Worm (Caenorhabditis elegans) whole organism, L2 larva: ENCODE measurements around the gene tat-3.
A peak's percentile ranks its signal among the peaks of the same experiment; 100 is the strongest.

Experiments used
- F13H6.1 ChIP-seq: sonication (generic microtip); optimal IDR thresholded peaks from 2 replicates; lab custom pipeline; 2016; ENCODE audit warnings: missing genetic modification characterization, missing compliant biosample characterization
- Y55F3AM.14 ChIP-seq: fragments of 200-800 bp; sonication (Bioruptor generic); optimal IDR thresholded peaks from 2 replicates; lab custom pipeline; 2018; ENCODE audit warnings: mild to moderate bottlenecking, missing genetic modification characterization, missing compliant biosample characterization
- ZK546.5 ChIP-seq: sonication (generic microtip); optimal IDR thresholded peaks from 2 replicates; lab custom pipeline; 2017; ENCODE audit warnings: missing biosample characterization, missing genetic modification characterization
- alr-1 ChIP-seq: fragments of 150-350 bp; optimal IDR thresholded peaks from 2 replicates; lab custom pipeline; 2014; ENCODE audit warnings: missing biosample characterization, missing genetic modification characterization
- aly-2 ChIP-seq: fragments of 150-350 bp; optimal IDR thresholded peaks from 2 replicates; lab custom pipeline; 2014; ENCODE audit warnings: missing biosample characterization, missing genetic modification characterization
- ama-1 ChIP-seq: fragments of 150-350 bp; optimal IDR thresholded peaks from 2 replicates; lab custom pipeline; 2018; ENCODE audit warnings: inconsistent platforms
- blmp-1 ChIP-seq: sonication (generic microtip); optimal IDR thresholded peaks from 2 replicates; lab custom pipeline; 2017; ENCODE audit warnings: missing genetic modification characterization, mild to moderate bottlenecking, missing compliant biosample characterization, antibody characterized with exemption, moderate library complexity; ENCODE audit not compliant: insufficient read depth
- ceh-16 ChIP-seq: fragments of 150-350 bp; optimal IDR thresholded peaks from 2 replicates; lab custom pipeline; 2014; ENCODE audit warnings: missing biosample characterization, missing genetic modification characterization
- ceh-82 ChIP-seq: fragments of 150-350 bp; optimal IDR thresholded peaks from 2 replicates; lab custom pipeline; 2014; ENCODE audit warnings: missing biosample characterization, missing genetic modification characterization
- crh-2 ChIP-seq: sonication (generic microtip); optimal IDR thresholded peaks from 2 replicates; lab custom pipeline; 2017; ENCODE audit warnings: missing biosample characterization, missing genetic modification characterization
- dmd-4 ChIP-seq: sonication (generic microtip); optimal IDR thresholded peaks from 2 replicates; lab custom pipeline; 2017; ENCODE audit warnings: missing biosample characterization, missing genetic modification characterization
- egl-27 ChIP-seq: sonication (generic microtip); optimal IDR thresholded peaks from 3 replicates; lab custom pipeline; 2017; ENCODE audit warnings: missing biosample characterization, missing genetic modification reagents, missing genetic modification characterization
- elt-1 ChIP-seq: fragments of 150-350 bp; optimal IDR thresholded peaks from 2 replicates; lab custom pipeline; 2014; ENCODE audit warnings: missing biosample characterization, missing genetic modification characterization
- fos-1 ChIP-seq: fragments of 150-350 bp; optimal IDR thresholded peaks from 2 replicates; lab custom pipeline; 2014; ENCODE audit warnings: missing biosample characterization, missing genetic modification characterization
- gmeb-1 ChIP-seq: fragments of 150-350 bp; optimal IDR thresholded peaks from 2 replicates; lab custom pipeline; 2014; ENCODE audit warnings: missing biosample characterization, missing genetic modification characterization
- lin-11 ChIP-seq: fragments of 150-350 bp; sonication (generic microtip); optimal IDR thresholded peaks from 2 replicates; lab custom pipeline; 2014; ENCODE audit warnings: missing biosample characterization, missing genetic modification characterization, inconsistent platforms, mixed read lengths
- lin-13 ChIP-seq: fragments of 150-350 bp; optimal IDR thresholded peaks from 2 replicates; lab custom pipeline; 2014; ENCODE audit warnings: missing biosample characterization, missing genetic modification reagents, missing genetic modification characterization
- lsy-2 ChIP-seq, 2 experiments: fragments of 150-350 bp in 1 of 2; sonication (generic microtip) in 1 of 2; optimal IDR thresholded peaks; 2 replicates each; lab custom pipeline; 2014 to 2017; ENCODE audit warnings: missing biosample characterization in 2 of 2, missing genetic modification characterization in 2 of 2
- mab-5 ChIP-seq: fragments of 150-350 bp; optimal IDR thresholded peaks from 2 replicates; lab custom pipeline; 2014; ENCODE audit warnings: missing biosample characterization, missing genetic modification characterization
- mdl-1 ChIP-seq, 2 experiments: fragments of 150-350 bp in 1 of 2; sonication (generic microtip) in 1 of 2; optimal IDR thresholded peaks; 2 replicates each; lab custom pipeline; 2017; ENCODE audit warnings: missing biosample characterization in 2 of 2, missing genetic modification characterization in 2 of 2
- nhr-11 ChIP-seq: fragments of 150-350 bp; optimal IDR thresholded peaks from 2 replicates; lab custom pipeline; 2014; ENCODE audit warnings: missing biosample characterization, missing genetic modification characterization
- nhr-129 ChIP-seq: fragments of 150-350 bp; optimal IDR thresholded peaks from 2 replicates; lab custom pipeline; 2014; ENCODE audit warnings: missing biosample characterization, missing genetic modification characterization
- nhr-21 ChIP-seq: fragments of 150-350 bp; optimal IDR thresholded peaks from 2 replicates; lab custom pipeline; 2014; ENCODE audit warnings: missing biosample characterization, missing genetic modification characterization
- nhr-25 ChIP-seq: fragments of 150-350 bp; sonication (generic microtip); optimal IDR thresholded peaks from 3 replicates; lab custom pipeline; 2014; ENCODE audit warnings: missing biosample characterization, missing genetic modification characterization
- nhr-6 ChIP-seq: fragments of 150-350 bp; optimal IDR thresholded peaks from 2 replicates; lab custom pipeline; 2014; ENCODE audit warnings: missing biosample characterization, missing genetic modification characterization
- nhr-77 ChIP-seq: fragments of 150-350 bp; optimal IDR thresholded peaks from 2 replicates; lab custom pipeline; 2014; ENCODE audit warnings: missing biosample characterization, missing genetic modification characterization
- peb-1 ChIP-seq: fragments of 150-350 bp; optimal IDR thresholded peaks from 2 replicates; lab custom pipeline; 2014; ENCODE audit warnings: missing biosample characterization, missing genetic modification characterization
- sem-4 ChIP-seq: fragments of 150-350 bp; optimal IDR thresholded peaks from 2 replicates; lab custom pipeline; 2014; ENCODE audit warnings: missing biosample characterization, missing genetic modification reagents, missing genetic modification characterization
- skn-1 ChIP-seq: sonication (generic microtip); optimal IDR thresholded peaks from 2 replicates; lab custom pipeline; 2017; ENCODE audit warnings: missing biosample characterization, missing genetic modification characterization
- sma-3 ChIP-seq: sonication (generic microtip); optimal IDR thresholded peaks from 2 replicates; lab custom pipeline; 2016; ENCODE audit warnings: missing genetic modification reagents, missing genetic modification characterization, missing compliant biosample characterization
- sma-9 ChIP-seq, 2 experiments: fragments of 150-350 bp in 1 of 2; sonication (generic microtip) in 1 of 2; optimal IDR thresholded peaks; 2 replicates each; lab custom pipeline; 2014 to 2016; ENCODE audit warnings: missing genetic modification characterization in 2 of 2, mild to moderate bottlenecking in 1 of 2, missing biosample characterization in 1 of 2, missing compliant biosample characterization in 1 of 2, missing genetic modification reagents in 1 of 2, moderate library complexity in 1 of 2
- unc-39 ChIP-seq: fragments of 150-350 bp; optimal IDR thresholded peaks from 2 replicates; lab custom pipeline; 2014; ENCODE audit warnings: missing biosample characterization, missing genetic modification characterization
- unc-55 ChIP-seq: fragments of 150-350 bp; sonication (generic microtip); optimal IDR thresholded peaks from 3 replicates; lab custom pipeline; 2014; ENCODE audit warnings: missing biosample characterization, missing genetic modification reagents, missing genetic modification characterization
- unc-62 ChIP-seq: fragments of 150-350 bp; optimal IDR thresholded peaks from 2 replicates; lab custom pipeline; 2014; ENCODE audit warnings: missing biosample characterization, missing genetic modification reagents, missing genetic modification characterization
- ztf-1 ChIP-seq: fragments of 200-800 bp; sonication (Bioruptor generic); conservative IDR thresholded peaks from 2 replicates; pipeline ENCODE4 v1.3.6; 2022; ENCODE audit warnings: missing genetic modification characterization, missing compliant biosample characterization
- ztf-11 ChIP-seq: sonication (generic microtip); optimal IDR thresholded peaks from 2 replicates; lab custom pipeline; 2017; ENCODE audit warnings: missing biosample characterization, missing genetic modification characterization
- ztf-4 ChIP-seq: fragments of 150-350 bp; optimal IDR thresholded peaks from 2 replicates; lab custom pipeline; 2014; ENCODE audit warnings: missing biosample characterization, missing genetic modification characterization

The tat-3 gene

DNA sequence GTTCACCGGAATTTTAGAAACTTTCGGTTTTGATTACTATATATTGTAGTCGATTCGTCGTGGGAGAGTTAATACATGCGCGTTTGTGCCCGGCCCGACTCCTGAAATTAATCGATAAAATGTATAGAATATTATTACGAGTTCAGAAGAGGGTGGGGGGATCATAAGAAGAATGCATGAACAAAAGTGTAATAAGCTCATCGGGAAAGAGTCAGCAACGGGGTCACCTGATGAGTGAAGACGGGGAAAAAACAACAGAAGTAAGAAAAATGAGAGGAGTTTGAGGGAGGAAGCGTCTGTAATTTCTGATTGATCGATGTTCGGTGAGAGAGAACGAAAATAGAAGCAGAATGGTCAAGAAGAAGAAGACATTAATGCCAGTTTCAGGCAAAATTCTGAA is 14.4 kb downstream of the tat-3 start, which contains the start of gene W09D10.4:
W09D10.4 (minus strand) TSS at position 101 of the 400 bp plus-strand sequence.
- TF ChIP-seq nhr-129 (tag; lab: Kevin White, UChicago) = peak; percentile 10
- TF ChIP-seq sma-9 (GFP tag; optimal IDR thresholded peaks at IDR 0.05; lab: Kevin White, UChicago) = peak; percentile 32
- TF ChIP-seq sma-9 (tag; optimal IDR thresholded peaks at IDR 0.05; lab: Kevin White, UChicago) = no peak
- TF ChIP-seq F13H6.1 = peak; percentile 20
- TF ChIP-seq crh-2 = no peak

DNA sequence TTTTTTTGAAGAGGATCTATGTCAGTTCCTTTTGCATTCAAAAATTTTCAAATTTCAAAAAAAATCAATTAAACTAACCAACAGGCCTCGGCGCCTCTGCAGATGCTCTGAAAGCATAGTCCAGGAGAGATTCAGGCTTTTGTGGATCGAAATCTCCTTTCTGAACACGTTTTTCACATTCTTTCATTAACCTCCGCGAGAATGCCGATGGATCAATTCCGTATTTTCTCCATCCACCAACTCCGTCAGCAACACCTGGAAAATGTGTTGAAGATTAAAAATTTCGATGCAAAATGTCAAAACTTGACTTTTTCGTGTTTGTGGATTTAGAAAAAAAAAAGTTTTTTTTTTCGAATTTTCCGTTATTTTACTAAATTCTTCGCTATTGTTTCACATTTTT is 16.0 kb downstream of the tat-3 start:
- TF ChIP-seq ztf-1 (GFP tag; lab: Robert Waterston, UW) (no peak), nhr-25 (tag; lab: Kevin White, UChicago) (no peak), blmp-1 (no peak), unc-55 (GFP tag; lab: Kevin White, UChicago) (no peak), nhr-129 (tag; lab: Kevin White, UChicago) (no peak), egl-27 (tag; lab: Kevin White, UChicago) (no peak), dmd-4 (tag; lab: Kevin White, UChicago) (no peak), Y55F3AM.14 (GFP tag; lab: Kevin White, UChicago) (no peak), lin-11 (no peak), sma-9 (GFP tag; optimal IDR thresholded peaks at IDR 0.05; lab: Kevin White, UChicago) (no peak), sma-9 (tag; optimal IDR thresholded peaks at IDR 0.05; lab: Kevin White, UChicago) (no peak), lsy-2 (tag; optimal IDR thresholded peaks at IDR 0.05; lab: Kevin White, UChicago) (no peak)

DNA sequence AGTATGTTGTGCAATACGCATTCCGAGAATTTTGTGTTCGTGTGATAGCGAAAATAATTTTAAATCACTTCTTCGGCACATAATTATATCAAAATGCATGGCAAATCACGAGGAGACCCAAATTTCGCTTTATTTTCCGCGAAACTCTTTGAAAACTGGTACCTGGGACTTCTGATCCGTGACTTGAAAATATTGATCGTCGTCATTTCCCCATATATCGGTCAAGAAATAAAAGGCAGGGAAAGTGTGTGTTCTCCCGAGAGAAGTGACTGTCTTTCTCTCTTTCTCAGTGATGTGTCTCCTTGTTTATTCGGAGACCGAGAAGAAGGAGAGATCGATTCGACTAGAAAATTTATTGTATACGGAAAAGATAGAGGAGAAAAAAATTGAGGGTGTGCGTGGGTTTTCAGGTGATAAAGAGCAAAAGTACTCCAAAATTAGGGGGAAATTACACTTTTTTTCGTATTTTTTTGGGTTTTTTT is 19.3 kb downstream of the tat-3 start, which contains the start of gene W09D10.5:
W09D10.5 (minus strand) TSS at position 345 of the 482 bp plus-strand sequence.
- TF ChIP-seq nhr-129 (tag; lab: Kevin White, UChicago) = peak; percentile 26
- TF ChIP-seq lin-13 (GFP tag; lab: Kevin White, UChicago) = no peak
- TF ChIP-seq alr-1 (tag; lab: Kevin White, UChicago) = no peak
- no peak for TF ChIP-seq sem-4
- no peak for TF ChIP-seq unc-39 (tag; lab: Kevin White, UChicago)
- no peak for TF ChIP-seq unc-62
- TF ChIP-seq ztf-11 = no peak
- peak; percentile 16 for TF ChIP-seq ama-1
- TF ChIP-seq nhr-11 (tag; lab: Kevin White, UChicago) = no peak
- TF ChIP-seq elt-1 (tag; lab: Kevin White, UChicago) = no peak
- TF ChIP-seq lsy-2 (tag; optimal IDR thresholded peaks at IDR 0.05; lab: Kevin White, UChicago) = peak in 1 of 2 experiments; percentile 36
- peak; percentile 48 for TF ChIP-seq sma-3
- TF ChIP-seq lin-11 = no peak
- no peak for TF ChIP-seq ZK546.5 (tag; lab: Kevin White, UChicago)
- TF ChIP-seq nhr-6 (tag; lab: Kevin White, UChicago) = peak; percentile 3
- peak; percentile 32 for TF ChIP-seq ztf-4 (tag; lab: Kevin White, UChicago)
- no peak for TF ChIP-seq peb-1
- TF ChIP-seq sma-9 (GFP tag; optimal IDR thresholded peaks at IDR 0.05; lab: Kevin White, UChicago) = no peak
- TF ChIP-seq sma-9 (tag; optimal IDR thresholded peaks at IDR 0.05; lab: Kevin White, UChicago) = no peak
- TF ChIP-seq blmp-1 = no peak
- peak; percentile 4 for TF ChIP-seq F13H6.1
- TF ChIP-seq nhr-25 (tag; lab: Kevin White, UChicago) = no peak
- TF ChIP-seq nhr-21 = peak; percentile 34
- TF ChIP-seq nhr-77 = no peak
- no peak for TF ChIP-seq crh-2
- TF ChIP-seq ceh-16 = peak; percentile 24
- TF ChIP-seq Y55F3AM.14 (GFP tag; lab: Kevin White, UChicago) = no peak
- TF ChIP-seq aly-2 (tag; lab: Kevin White, UChicago) = no peak
- TF ChIP-seq fos-1 = peak; percentile 70

DNA sequence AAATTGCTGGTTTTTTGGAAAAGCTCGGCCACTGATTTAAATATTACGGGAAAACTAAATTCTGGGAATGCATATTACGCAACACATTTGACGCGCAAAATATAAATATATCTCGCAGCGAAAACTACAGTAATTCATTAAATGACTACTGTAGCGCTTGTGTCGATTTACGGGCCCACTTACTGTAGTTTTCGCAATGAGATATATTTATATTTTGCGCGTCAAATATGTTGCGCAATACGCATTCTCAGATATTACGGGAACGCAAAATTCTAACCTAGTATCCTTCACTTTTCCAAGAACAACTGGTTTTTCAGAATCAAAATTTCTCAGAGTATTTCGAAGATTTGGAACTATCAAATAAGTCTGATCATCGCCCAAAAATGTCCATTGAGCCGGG is 20.8 kb downstream of the tat-3 start:
- TF ChIP-seq ZK546.5 (tag; lab: Kevin White, UChicago) (no peak), nhr-77 (no peak), mab-5 (tag; lab: Kevin White, UChicago) (no peak), F13H6.1 (no peak), gmeb-1 (tag; lab: Kevin White, UChicago) (no peak), sma-9 (GFP tag; optimal IDR thresholded peaks at IDR 0.05; lab: Kevin White, UChicago) (no peak), sma-9 (tag; optimal IDR thresholded peaks at IDR 0.05; lab: Kevin White, UChicago) (no peak), ceh-82 (tag; lab: Kevin White, UChicago) (no peak), lin-13 (GFP tag; lab: Kevin White, UChicago) (no peak), skn-1 (tag; lab: Kevin White, UChicago) (no peak), fos-1 (no peak), nhr-6 (tag; lab: Kevin White, UChicago) (no peak), aly-2 (tag; lab: Kevin White, UChicago) (no peak), unc-55 (GFP tag; lab: Kevin White, UChicago) (no peak), mdl-1 (tag; optimal IDR thresholded peaks at IDR 0.05; lab: Kevin White, UChicago) (no peak), elt-1 (tag; lab: Kevin White, UChicago) (no peak), ama-1 (no peak)
- TF ChIP-seq, all 48 proteins: peak for 0
